Fruit fly (Drosophila melanogaster) whole organism, wandering third instar larva: ENCODE measurements around the gene upd2.
A peak's percentile ranks its signal among the peaks of the same experiment; 100 is the strongest.

Experiments used
- Abd-B ChIP-seq: fragments of >200 bp; optimal IDR thresholded peaks from 2 replicates; lab custom pipeline; 2017; ENCODE audit warnings: missing biosample characterization, missing genetic modification characterization
- CG32264 ChIP-seq: fragments of 200-800 bp; sonication (Bioruptor generic); optimal IDR thresholded peaks from 2 replicates; lab custom pipeline; 2016; ENCODE audit warnings: missing biosample characterization, missing genetic modification characterization
- CG9705 ChIP-seq: fragments of 200-800 bp; sonication (Bioruptor generic); optimal IDR thresholded peaks from 2 replicates; lab custom pipeline; 2018; ENCODE audit warnings: missing biosample characterization, mild to moderate bottlenecking, missing genetic modification characterization
- CrebA ChIP-seq: fragments of 200-800 bp; sonication (Bioruptor generic); optimal IDR thresholded peaks from 2 replicates; lab custom pipeline; 2016; ENCODE audit warnings: missing biosample characterization, mild to moderate bottlenecking, missing genetic modification characterization, borderline replicate concordance
- Dfd ChIP-seq: fragments of >200 bp; optimal IDR thresholded peaks from 2 replicates; lab custom pipeline; 2017; ENCODE audit warnings: missing biosample characterization, missing genetic modification characterization
- Dif ChIP-seq: fragments of 200-275, 200-300 bp; sonication (Bioruptor generic); optimal IDR thresholded peaks from 2 replicates; lab custom pipeline; 2018; ENCODE audit warnings: missing biosample characterization, missing genetic modification characterization; ENCODE audit not compliant: partially characterized antibody
- GATAd ChIP-seq: sonication (Bioruptor generic); optimal IDR thresholded peaks from 2 replicates; lab custom pipeline; 2016; ENCODE audit warnings: missing biosample characterization, missing genetic modification characterization
- HLH106 ChIP-seq: fragments of 200-800 bp; optimal IDR thresholded peaks from 3 replicates; lab custom pipeline; 2019; ENCODE audit warnings: missing biosample characterization, mild to moderate bottlenecking, missing genetic modification characterization, moderate library complexity
- Hnf4 ChIP-seq: fragments of 200-800 bp; sonication (Bioruptor generic); optimal IDR thresholded peaks from 2 replicates; lab custom pipeline; 2016; ENCODE audit warnings: missing biosample characterization, mild to moderate bottlenecking, missing genetic modification characterization
- Hr83 ChIP-seq: fragments of 200-300 bp; sonication (Bioruptor generic); optimal IDR thresholded peaks from 2 replicates; lab custom pipeline; 2016; ENCODE audit warnings: missing biosample characterization, mild to moderate bottlenecking, missing genetic modification characterization, moderate library complexity; ENCODE audit not compliant: poor library complexity, severe bottlenecking
- Jra ChIP-seq: sonication (Bioruptor generic); optimal IDR thresholded peaks from 2 replicates; lab custom pipeline; 2016; ENCODE audit warnings: missing biosample characterization, missing genetic modification characterization
- Mio ChIP-seq: sonication (Bioruptor generic); optimal IDR thresholded peaks from 2 replicates; lab custom pipeline; 2016; ENCODE audit warnings: missing biosample characterization, missing genetic modification characterization
- Myc ChIP-seq: fragments of >200 bp; optimal IDR thresholded peaks from 2 replicates; lab custom pipeline; 2017
- N ChIP-seq: fragments of >200 bp; optimal IDR thresholded peaks from 2 replicates; lab custom pipeline; 2018; ENCODE audit warnings: missing biosample characterization, missing external identifiers, missing genetic modification characterization
- OdsH ChIP-seq: fragments of 200-800 bp; sonication (Bioruptor generic); optimal IDR thresholded peaks from 2 replicates; lab custom pipeline; 2016; ENCODE audit warnings: missing biosample characterization, mild to moderate bottlenecking, missing genetic modification characterization
- Rel ChIP-seq, 2 experiments: fragments of 200-800 bp; sonication (Bioruptor generic) in 1 of 2; optimal IDR thresholded peaks; 2 replicates in 1 of 2; 3 replicates in 1 of 2; lab custom pipeline; 2016 to 2019; ENCODE audit warnings: mild to moderate bottlenecking in 2 of 2, missing biosample characterization in 2 of 2, missing genetic modification characterization in 2 of 2, moderate library complexity in 1 of 2
- Sp1 ChIP-seq: fragments of 200-800 bp; sonication (Bioruptor generic); optimal IDR thresholded peaks from 3 replicates; lab custom pipeline; 2019; ENCODE audit warnings: missing biosample characterization, mild to moderate bottlenecking, missing genetic modification characterization, moderate library complexity
- Vsx2 ChIP-seq: fragments of 200-300, 225-300 bp; sonication (Bioruptor generic); optimal IDR thresholded peaks from 2 replicates; lab custom pipeline; 2018; ENCODE audit warnings: missing biosample characterization, missing genetic modification characterization; ENCODE audit not compliant: partially characterized antibody
- br ChIP-seq: fragments of 200-800 bp; sonication (Bioruptor generic); optimal IDR thresholded peaks from 2 replicates; lab custom pipeline; 2016; ENCODE audit warnings: missing biosample characterization, missing genetic modification characterization
- brk ChIP-seq: fragments of 200-800 bp; sonication (Bioruptor generic); optimal IDR thresholded peaks from 2 replicates; lab custom pipeline; 2016; ENCODE audit warnings: missing biosample characterization, mild to moderate bottlenecking, missing genetic modification characterization
- dl ChIP-seq, 2 experiments: fragments of 175-275, 200-275 bp in 1 of 2; fragments of 200-275 bp in 1 of 2; sonication (Bioruptor generic); optimal IDR thresholded peaks; lab custom pipeline; 2018; ENCODE audit warnings: mild to moderate bottlenecking in 2 of 2, missing biosample characterization in 2 of 2, missing genetic modification characterization in 2 of 2, moderate library complexity in 2 of 2; ENCODE audit not compliant: partially characterized antibody in 2 of 2, insufficient read depth in 1 of 2
- dmrt93B ChIP-seq: fragments of 200-800 bp; sonication (Bioruptor generic); optimal IDR thresholded peaks from 2 replicates; lab custom pipeline; 2018; ENCODE audit warnings: missing biosample characterization, mild to moderate bottlenecking, missing genetic modification characterization
- dsf ChIP-seq: sonication (Bioruptor generic); optimal IDR thresholded peaks from 2 replicates; lab custom pipeline; 2016; ENCODE audit warnings: missing biosample characterization, missing genetic modification characterization, borderline replicate concordance
- ey ChIP-seq: fragments of 200-800 bp; sonication (Bioruptor generic); optimal IDR thresholded peaks from 2 replicates; lab custom pipeline; 2016; ENCODE audit warnings: missing biosample characterization, missing genetic modification characterization
- foxo ChIP-seq, 2 experiments: fragments of 200-800 bp; sonication (Bioruptor generic); optimal IDR thresholded peaks; 2 replicates in 1 of 2; 3 replicates in 1 of 2; lab custom pipeline; 2016 to 2017; ENCODE audit warnings: missing biosample characterization in 2 of 2, missing genetic modification characterization in 2 of 2
- fru ChIP-seq: fragments of 200-800 bp; sonication (Bioruptor generic); optimal IDR thresholded peaks from 3 replicates; lab custom pipeline; 2016; ENCODE audit warnings: missing biosample characterization, mild to moderate bottlenecking, missing genetic modification characterization
- h ChIP-seq: fragments of 200-800 bp; sonication (Bioruptor generic); optimal IDR thresholded peaks from 3 replicates; lab custom pipeline; 2016; ENCODE audit warnings: missing biosample characterization, mild to moderate bottlenecking, missing genetic modification characterization
- jim ChIP-seq: fragments of 175-275, 200-325 bp; sonication (Bioruptor generic); optimal IDR thresholded peaks from 2 replicates; lab custom pipeline; 2016; ENCODE audit warnings: missing biosample characterization, mild to moderate bottlenecking, missing genetic modification characterization
- lola ChIP-seq: fragments of >200 bp; optimal IDR thresholded peaks from 2 replicates; lab custom pipeline; 2017; ENCODE audit warnings: missing biosample characterization, missing genetic modification characterization
- pan ChIP-seq: fragments of >200 bp; optimal IDR thresholded peaks from 2 replicates; lab custom pipeline; 2017
- psq ChIP-seq: fragments of 200-800 bp; sonication (Bioruptor generic); optimal IDR thresholded peaks from 3 replicates; lab custom pipeline; 2017; ENCODE audit warnings: missing biosample characterization, mild to moderate bottlenecking, missing genetic modification characterization, moderate library complexity
- rgr ChIP-seq: fragments of 200-800 bp; sonication (Bioruptor generic); optimal IDR thresholded peaks from 3 replicates; lab custom pipeline; 2016; ENCODE audit warnings: missing biosample characterization, mild to moderate bottlenecking, missing genetic modification characterization
- sage ChIP-seq: fragments of 200-800 bp; sonication (Bioruptor generic); optimal IDR thresholded peaks from 2 replicates; lab custom pipeline; 2016; ENCODE audit warnings: missing biosample characterization, mild to moderate bottlenecking, missing genetic modification characterization
- sv ChIP-seq: fragments of 200-800 bp; sonication (Bioruptor generic); optimal IDR thresholded peaks from 3 replicates; lab custom pipeline; 2016; ENCODE audit warnings: missing biosample characterization, missing genetic modification characterization
- tai ChIP-seq: sonication (Bioruptor generic); optimal IDR thresholded peaks from 2 replicates; lab custom pipeline; 2016; ENCODE audit warnings: missing biosample characterization, missing genetic modification characterization
- usp ChIP-seq: fragments of >200 bp; optimal IDR thresholded peaks from 2 replicates; lab custom pipeline; 2017; ENCODE audit warnings: missing biosample characterization, missing genetic modification characterization
- woc ChIP-seq: sonication (Bioruptor generic); optimal IDR thresholded peaks from 2 replicates; lab custom pipeline; 2016; ENCODE audit warnings: missing biosample characterization, mild to moderate bottlenecking, missing genetic modification characterization

Gene upd2

DNA sequence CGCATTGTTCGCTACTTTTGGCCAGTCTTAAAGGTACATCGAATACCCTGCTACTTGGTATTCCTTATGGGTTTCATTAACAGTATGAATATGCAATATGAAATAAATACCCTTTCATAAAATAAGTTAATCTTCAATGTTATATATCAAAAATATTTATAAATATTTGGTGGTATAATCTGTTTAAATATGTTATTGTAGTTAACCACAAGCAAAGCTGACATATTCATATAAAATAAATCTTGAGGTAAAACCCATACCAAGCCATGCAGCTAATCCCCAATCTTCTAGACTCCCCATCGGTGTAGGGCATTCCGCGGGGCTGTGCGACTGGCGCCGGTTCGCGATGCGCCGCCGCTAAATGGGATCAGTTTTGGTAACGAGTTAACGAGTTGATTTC is 29.3 kb upstream of the upd2 start:
- TF ChIP-seq fru (GFP tag; lab: Kevin White, UChicago) (peak; percentile 40), foxo (GFP tag; optimal IDR thresholded peaks at IDR 0.05; lab: Kevin White, UChicago) (peak in 1 of 2 experiments; percentile 71), Mio (GFP tag; lab: Kevin White, UChicago) (no peak), h (GFP tag; lab: Kevin White, UChicago) (peak; percentile 43), HLH106 (tag; lab: Kevin White, UChicago) (peak; percentile 75), tai (no peak), Hnf4 (no peak), dmrt93B (peak; percentile 73), rgr (GFP tag; lab: Kevin White, UChicago) (peak; percentile 56), psq (peak; percentile 55), Sp1 (GFP tag; lab: Kevin White, UChicago) (peak; percentile 70), sv (no peak), OdsH (GFP tag; lab: Kevin White, UChicago) (peak; percentile 50), CG9705 (GFP tag; lab: Kevin White, UChicago) (peak; percentile 36), usp (no peak), CrebA (GFP tag; lab: Kevin White, UChicago) (no peak), dsf (no peak)

DNA sequence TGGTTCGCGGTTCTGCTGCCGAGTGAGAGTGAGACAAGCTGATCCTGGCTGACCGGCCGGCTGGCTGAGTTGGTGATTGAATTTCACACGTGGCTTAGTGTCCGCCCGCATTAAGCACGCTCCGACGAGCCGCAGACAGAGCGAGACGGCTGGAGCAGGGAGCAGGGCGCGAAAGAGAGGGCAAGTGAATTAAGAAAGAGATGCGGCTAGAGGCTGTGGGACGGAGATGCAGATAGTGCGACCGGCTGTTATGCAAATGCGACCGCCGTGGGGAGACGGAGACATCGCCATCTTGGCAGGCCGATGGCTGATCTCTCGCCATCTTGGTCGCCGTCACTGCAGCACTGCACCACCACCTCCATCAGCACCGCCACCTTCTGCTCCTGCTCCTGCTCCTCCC is 23.8 kb upstream of the upd2 start:
- TF ChIP-seq fru (GFP tag; lab: Kevin White, UChicago), result no peak
- TF ChIP-seq Abd-B (GFP tag; lab: Kevin White, UChicago), result no peak
- TF ChIP-seq CrebA (GFP tag; lab: Kevin White, UChicago), result no peak
- no peak for TF ChIP-seq Dif
- no peak for TF ChIP-seq tai
- no peak for TF ChIP-seq HLH106 (tag; lab: Kevin White, UChicago)
- no peak for TF ChIP-seq jim
- TF ChIP-seq Dfd, result no peak
- TF ChIP-seq Rel (GFP tag; optimal IDR thresholded peaks at IDR 0.05; lab: Kevin White, UChicago), result no peak
- TF ChIP-seq Rel (tag; optimal IDR thresholded peaks at IDR 0.05; lab: Kevin White, UChicago), result no peak
- TF ChIP-seq Jra (GFP tag; lab: Kevin White, UChicago), result no peak

DNA sequence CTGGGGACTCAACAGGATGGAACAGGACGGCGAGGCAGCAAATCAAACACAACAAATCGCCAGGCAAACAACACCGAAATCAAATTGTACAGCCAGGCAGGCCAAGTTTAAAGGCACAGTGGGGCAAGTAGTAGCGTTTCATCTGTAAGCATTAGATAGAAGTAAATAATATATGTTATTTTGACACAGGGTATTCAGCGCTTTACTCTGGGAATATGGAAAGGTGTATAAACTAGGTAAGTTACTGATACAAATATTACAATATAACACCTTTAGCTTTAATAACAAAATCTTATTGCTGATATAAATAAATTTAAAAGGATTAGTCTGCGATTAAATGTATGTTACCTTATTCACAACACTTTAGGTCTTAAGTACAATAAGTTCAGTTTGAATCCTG is 20.3 kb upstream of the upd2 start:
- TF ChIP-seq Hnf4 (no peak), sv (no peak), pan (lab: Kevin White, UChicago) (no peak), jim (no peak), ey (GFP tag; lab: Kevin White, UChicago) (peak; percentile 2), woc (GFP tag; lab: Kevin White, UChicago) (peak; percentile 55), Rel (GFP tag; optimal IDR thresholded peaks at IDR 0.05; lab: Kevin White, UChicago) (no peak), Rel (tag; optimal IDR thresholded peaks at IDR 0.05; lab: Kevin White, UChicago) (no peak), dsf (no peak), OdsH (GFP tag; lab: Kevin White, UChicago) (peak; percentile 6), usp (no peak), Myc (lab: Kevin White, UChicago) (no peak), rgr (GFP tag; lab: Kevin White, UChicago) (no peak), N (GFP tag; lab: Kevin White, UChicago) (no peak), dl (GFP tag; optimal IDR thresholded peaks at IDR 0.05; lab: Kevin White, UChicago; ENCODE audit: insufficient read depth in 1 of 2, partially characterized antibody in 2 of 2) (no peak), Dfd (no peak), fru (GFP tag; lab: Kevin White, UChicago) (peak; percentile 33), Sp1 (GFP tag; lab: Kevin White, UChicago) (no peak), Vsx2 (GFP tag; lab: Kevin White, UChicago) (no peak), lola (GFP tag; lab: Kevin White, UChicago) (no peak), tai (no peak), brk (GFP tag; lab: Kevin White, UChicago) (no peak), Mio (GFP tag; lab: Kevin White, UChicago) (no peak), sage (GFP tag; lab: Kevin White, UChicago) (no peak), CG9705 (GFP tag; lab: Kevin White, UChicago) (no peak), Hr83 (no peak), GATAd (no peak), foxo (GFP tag; optimal IDR thresholded peaks at IDR 0.05; lab: Kevin White, UChicago) (peak in 1 of 2 experiments; percentile 44), CG32264 (GFP tag; lab: Kevin White, UChicago) (no peak), HLH106 (tag; lab: Kevin White, UChicago) (peak; percentile 8), h (GFP tag; lab: Kevin White, UChicago) (peak; percentile 18), psq (peak; percentile 23), br (GFP tag; lab: Kevin White, UChicago) (no peak)
- TF ChIP-seq, all 38 proteins: peak for 8
